Worm (Caenorhabditis elegans): ENCODE results near the gene nspc-14.

The nspc-14 gene

ce11 chrX:12323439-12323838 lies 35.4 kb downstream of the nspc-14 start, which contains the start of gene srd-40:
TSS of gene srd-40 (plus strand) at chrX:12323739.
- TF ChIP-seq fax-1 (tag; optimal IDR thresholded peaks at IDR 0.05) (no peak), hlh-8 (tag; optimal IDR thresholded peaks at IDR 0.05) (no peak), lin-11 (tag; optimal IDR thresholded peaks at IDR 0.05) (no peak), sox-4 (tag; optimal IDR thresholded peaks at IDR 0.05) (no peak), elt-2 (tag; optimal IDR thresholded peaks at IDR 0.05) (no peak), C38D4.7 (GFP tag; optimal IDR thresholded peaks at IDR 0.05) (no peak), tbx-7 (tag; optimal IDR thresholded peaks at IDR 0.05) (no peak), nhr-232 (tag; optimal IDR thresholded peaks at IDR 0.05) (no peak), K09A11.1 (tag; optimal IDR thresholded peaks at IDR 0.05; ENCODE audit: insufficient read depth) (no peak), pqm-1 (tag; optimal IDR thresholded peaks at IDR 0.05) (no peak), hlh-6 (tag; optimal IDR thresholded peaks at IDR 0.05) (no peak), ceh-45 (GFP tag; IDR thresholded peaks at IDR 0.05) (no peak), nfya-1 (tag; optimal IDR thresholded peaks at IDR 0.05) (no peak), hlh-15 (tag; optimal IDR thresholded peaks at IDR 0.05) (no peak), ceh-31 (tag; optimal IDR thresholded peaks at IDR 0.05) (no peak)

DNA sequence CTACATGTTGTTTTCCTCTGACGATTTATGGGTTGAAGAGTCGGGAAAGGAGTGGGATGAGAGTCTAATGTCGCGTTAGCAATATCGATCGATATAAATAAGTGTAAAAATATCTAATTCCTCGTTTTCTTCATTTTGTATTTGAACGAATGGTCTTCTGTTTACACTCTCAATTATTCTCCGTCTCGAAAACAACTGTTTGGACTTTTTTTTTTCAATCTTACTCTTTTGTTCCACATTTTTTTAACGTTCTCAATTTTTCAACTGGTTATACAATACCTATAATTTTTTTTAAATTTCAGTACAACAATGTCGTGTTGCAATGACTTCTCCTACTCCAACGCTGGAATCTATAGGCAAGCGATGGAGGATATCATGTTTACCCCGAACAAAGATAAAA lies 37.5 kb downstream of the nspc-14 start, which contains the start of gene F17A2.13:
Gene F17A2.13 (plus strand): TSS at position 301 of the 400 bp plus-strand sequence.
- TF ChIP-seq ceh-22 (tag; optimal IDR thresholded peaks at IDR 0.05) = no peak
- TF ChIP-seq ahr-1 (tag; optimal IDR thresholded peaks at IDR 0.05) = no peak
- no peak for TF ChIP-seq fkh-10 (GFP tag; optimal IDR thresholded peaks at IDR 0.05)
- no peak for TF ChIP-seq unc-3 (GFP tag; conservative IDR thresholded peaks at IDR 0.05)
- TF ChIP-seq unc-3 (tag; optimal IDR thresholded peaks at IDR 0.05) = no peak
- TF ChIP-seq ceh-45 (GFP tag; IDR thresholded peaks at IDR 0.05) = no peak
- TF ChIP-seq lim-6 (tag; optimal IDR thresholded peaks at IDR 0.05) = no peak
- TF ChIP-seq hlh-13 (GFP tag; optimal IDR thresholded peaks at IDR 0.05) = no peak
- TF ChIP-seq unc-55 (GFP tag; optimal IDR thresholded peaks at IDR 0.05) = no peak
- no peak for TF ChIP-seq odd-2 (tag; optimal IDR thresholded peaks at IDR 0.05)
- no peak for TF ChIP-seq pat-9 (tag; optimal IDR thresholded peaks at IDR 0.05)
- TF ChIP-seq hlh-15 (tag; optimal IDR thresholded peaks at IDR 0.05) = no peak
- no peak for TF ChIP-seq T23F11.4 (GFP tag; optimal IDR thresholded peaks at IDR 0.05)
- TF ChIP-seq ceh-30 (tag; optimal IDR thresholded peaks at IDR 0.05) = no peak
- TF ChIP-seq pax-1 (tag; optimal IDR thresholded peaks at IDR 0.05) = no peak
- TF ChIP-seq hlh-6 (tag; optimal IDR thresholded peaks at IDR 0.05) = no peak

- peak; percentile 35 for TF ChIP-seq tbx-2 (tag; optimal IDR thresholded peaks at IDR 0.05)
- TF ChIP-seq elt-2 (tag; optimal IDR thresholded peaks at IDR 0.05) = peak; percentile 26
- peak; percentile 49 for TF ChIP-seq unc-55 (GFP tag; optimal IDR thresholded peaks at IDR 0.05)
- TF ChIP-seq sdc-2 (tag; optimal IDR thresholded peaks at IDR 0.05) = no peak
- TF ChIP-seq unc-42 (tag; optimal IDR thresholded peaks at IDR 0.05) = no peak
Measured at ce11 chrX:12320737-12321136, 38.1 kb downstream of the nspc-14 start, which contains the start of gene ceh-40. TSS of gene ceh-40 (minus strand) at chrX:12320777.

DNA sequence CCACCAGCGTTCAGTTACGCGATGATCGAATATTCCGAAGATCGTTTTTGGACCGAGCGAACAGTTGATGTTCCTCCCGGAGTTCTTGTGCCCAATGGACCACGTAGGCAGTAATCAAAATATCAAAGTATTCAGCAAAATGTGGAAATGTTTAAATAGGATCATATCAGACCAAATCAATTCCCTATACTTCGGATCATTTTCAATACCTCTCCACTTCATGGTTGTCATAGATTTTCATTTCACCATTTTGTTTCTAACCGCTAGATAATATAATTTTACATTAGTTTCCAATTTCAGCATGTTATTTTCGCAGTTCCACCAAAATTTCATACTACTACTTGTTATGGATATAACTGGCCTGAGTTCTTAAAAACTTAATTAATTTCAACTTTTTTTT lies 41.3 kb downstream of the nspc-14 start:
- no peak for TF ChIP-seq mec-3 (tag; optimal IDR thresholded peaks at IDR 0.05; ENCODE audit: borderline replicate concordance)
- TF ChIP-seq ceh-34 (tag; optimal IDR thresholded peaks at IDR 0.05) = no peak
- TF ChIP-seq hlh-15 (tag; optimal IDR thresholded peaks at IDR 0.05) = no peak
- no peak for TF ChIP-seq fkh-6 (tag; optimal IDR thresholded peaks at IDR 0.05)
- no peak for TF ChIP-seq ceh-19 (GFP tag; optimal IDR thresholded peaks at IDR 0.05)
- no peak for TF ChIP-seq fax-1 (tag; optimal IDR thresholded peaks at IDR 0.05)
- TF ChIP-seq Y22D7AL.16 (tag; optimal IDR thresholded peaks at IDR 0.05) = no peak
- TF ChIP-seq lim-6 (tag; optimal IDR thresholded peaks at IDR 0.05) = no peak
- no peak for TF ChIP-seq fkh-10 (GFP tag; optimal IDR thresholded peaks at IDR 0.05)
- TF ChIP-seq ttx-3 (tag; optimal IDR thresholded peaks at IDR 0.05) = no peak
- no peak for TF ChIP-seq T23F11.4 (GFP tag; optimal IDR thresholded peaks at IDR 0.05)
- no peak for TF ChIP-seq unc-3 (GFP tag; conservative IDR thresholded peaks at IDR 0.05)
- TF ChIP-seq unc-3 (tag; optimal IDR thresholded peaks at IDR 0.05) = no peak
- no peak for TF ChIP-seq dve-1 (tag; optimal IDR thresholded peaks at IDR 0.05)
- no peak for TF ChIP-seq npax-4 (tag; optimal IDR thresholded peaks at IDR 0.05)
